Worm (Caenorhabditis elegans): ENCODE data around the gene rec-8.

ce11 chrIV:13398728-13399127 lies 45.7 kb upstream of the rec-8 start, which contains the start of gene Y62E10A.13:
- no peak for TF ChIP-seq dao-5 (tag; optimal IDR thresholded peaks at IDR 0.05)
- no peak for TF ChIP-seq W03F9.2 (tag; optimal IDR thresholded peaks at IDR 0.05)
- no peak for TF ChIP-seq him-1 (tag; optimal IDR thresholded peaks at IDR 0.05)

All from whole organism, L4/young adult.